Fruit fly (Drosophila melanogaster) whole organism, prepupa: ENCODE results near the gene CG15544.

Experiments
- CG16779 ChIP-seq: fragments of 200-800 bp; sonication (Bioruptor generic); optimal IDR thresholded peaks from 3 replicates; lab custom pipeline; 2017; ENCODE audit warnings: missing biosample characterization, mild to moderate bottlenecking, missing genetic modification characterization
- CG6854 ChIP-seq: fragments of 200-800 bp; sonication (Bioruptor generic); optimal IDR thresholded peaks from 2 replicates; lab custom pipeline; 2017; ENCODE audit warnings: missing biosample characterization, mild to moderate bottlenecking, missing genetic modification characterization
- Eip75B ChIP-seq: fragments of 200-800 bp; sonication (Bioruptor generic); optimal IDR thresholded peaks from 3 replicates; lab custom pipeline; 2016; ENCODE audit warnings: missing biosample characterization, missing genetic modification characterization
- Hr38 ChIP-seq: sonication (Bioruptor generic); optimal IDR thresholded peaks from 2 replicates; lab custom pipeline; 2016; ENCODE audit warnings: missing biosample characterization, missing genetic modification characterization
- Hr39 ChIP-seq: fragments of 200-800 bp; sonication (Bioruptor generic); optimal IDR thresholded peaks from 2 replicates; lab custom pipeline; 2016; ENCODE audit warnings: missing biosample characterization, missing genetic modification characterization
- Lpt ChIP-seq: fragments of 200-800 bp; sonication (Bioruptor generic); optimal IDR thresholded peaks from 3 replicates; lab custom pipeline; 2016; ENCODE audit warnings: missing biosample characterization, missing genetic modification characterization
- Met ChIP-seq: fragments of 200-800 bp; sonication (Bioruptor generic); optimal IDR thresholded peaks from 3 replicates; lab custom pipeline; 2016; ENCODE audit warnings: missing biosample characterization, missing genetic modification characterization
- OdsH ChIP-seq: fragments of 200-800 bp; sonication (Bioruptor generic); optimal IDR thresholded peaks from 3 replicates; lab custom pipeline; 2016; ENCODE audit warnings: missing biosample characterization, missing genetic modification characterization
- Sox102F ChIP-seq: fragments of 200-800 bp; sonication (Bioruptor generic); optimal IDR thresholded peaks from 2 replicates; lab custom pipeline; 2016; ENCODE audit warnings: missing biosample characterization, mild to moderate bottlenecking, missing genetic modification characterization
- net ChIP-seq: fragments of 200-800 bp; sonication (Bioruptor generic); optimal IDR thresholded peaks from 3 replicates; lab custom pipeline; 2016; ENCODE audit warnings: missing biosample characterization, missing genetic modification characterization
- salr ChIP-seq, 2 experiments: fragments of 200-800 bp; sonication (Bioruptor generic); optimal IDR thresholded peaks; 3 replicates each; lab custom pipeline; 2016 to 2018; ENCODE audit warnings: missing biosample characterization in 2 of 2, missing genetic modification characterization in 2 of 2, mild to moderate bottlenecking in 1 of 2

DNA sequence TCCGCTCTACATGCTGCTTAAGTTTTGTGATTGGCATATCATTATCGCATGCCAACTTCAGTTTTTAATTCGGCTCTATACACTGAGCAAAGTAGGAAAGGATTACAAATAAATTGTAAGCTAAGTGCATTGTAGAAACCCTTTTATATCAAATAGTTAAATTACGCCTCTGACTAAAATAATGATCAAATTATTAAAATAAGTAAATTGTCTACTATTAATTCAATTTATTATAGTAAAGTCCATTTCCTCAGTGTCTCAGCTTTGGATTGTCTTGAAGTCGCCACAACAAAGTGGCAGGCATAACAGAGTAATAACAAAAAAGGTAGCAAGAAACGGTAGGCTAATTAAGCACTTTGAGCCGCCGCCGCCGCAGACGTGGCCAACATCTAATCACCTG lies 34.9 kb downstream of the CG15544 start:
- TF ChIP-seq net (GFP tag; lab: Kevin White, UChicago), result no peak
- TF ChIP-seq Met (GFP tag; lab: Kevin White, UChicago), result no peak
- no peak for TF ChIP-seq Hr38 (GFP tag; lab: Kevin White, UChicago)
- no peak for TF ChIP-seq CG6854 (GFP tag; lab: Kevin White, UChicago)
- TF ChIP-seq Hr39, result no peak
- TF ChIP-seq CG16779, result no peak
- TF ChIP-seq Sox102F (GFP tag; lab: Kevin White, UChicago), result no peak
- TF ChIP-seq Lpt (GFP tag; lab: Kevin White, UChicago), result no peak
- no peak for TF ChIP-seq salr (GFP tag; optimal IDR thresholded peaks at IDR 0.05; lab: Kevin White, UChicago)
- TF ChIP-seq OdsH (GFP tag; lab: Kevin White, UChicago), result no peak
- no peak for TF ChIP-seq Eip75B (GFP tag; lab: Kevin White, UChicago)
